Comparison of ENCODE assay signal across 4 fruit fly cellular contexts in the genomic region with DNA sequence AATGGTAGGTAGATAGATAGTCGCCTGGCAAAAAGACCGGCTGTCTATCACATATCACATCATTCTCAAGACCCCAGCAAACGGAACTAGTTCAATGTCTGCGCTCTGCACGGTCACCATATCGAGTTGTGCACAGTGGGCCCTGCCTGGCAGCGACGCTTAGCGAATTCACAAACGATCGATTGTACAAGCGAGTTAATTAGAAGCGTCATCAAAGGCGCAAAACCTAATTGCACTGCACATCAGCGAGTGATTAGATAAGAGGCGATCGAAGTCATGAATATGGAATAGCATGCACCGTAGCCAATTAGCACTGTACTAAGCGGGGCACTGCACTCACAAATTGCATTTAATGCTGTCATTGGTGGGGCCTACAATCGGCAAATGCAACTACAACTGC.
TF ChIP-seq lines count a peak whose summit lies in the region.

No protein-coding gene starts in this region.

- TF ChIP-seq CTCF in whole organism, embryonic (GFP tag; optimal IDR thresholded peaks at IDR 0.05; lab: Kevin White, UChicago), result no peak

TF ChIP-seq in whole organism, adult, 20 proteins besides CTCF, POLR2A, EP300 and RAD21:
- peak; percentile 26 for TF ChIP-seq bab1 (GFP tag; optimal IDR thresholded peaks at IDR 0.05; lab: Kevin White, UChicago)
- no peak for TF ChIP-seq cnc (optimal IDR thresholded peaks at IDR 0.05; lab: Kevin White, UChicago)
- TF ChIP-seq CG33017 (tag; optimal IDR thresholded peaks at IDR 0.05; lab: Kevin White, UChicago), result peak; percentile 9

TF ChIP-seq in whole organism, embryonic, 481 proteins besides CTCF, POLR2A, EP300 and RAD21 (continues in another document):
- no peak for TF ChIP-seq her (GFP tag; optimal IDR thresholded peaks at IDR 0.05; lab: Kevin White, UChicago)
- no peak for TF ChIP-seq inv (GFP tag; IDR thresholded peaks at IDR 0.05; lab: Robert Waterston, UW; ENCODE audit: partially characterized antibody)
- no peak for TF ChIP-seq CG11504 (tag; optimal IDR thresholded peaks at IDR 0.05; lab: Kevin White, UChicago)
- peak; percentile 32 for TF ChIP-seq CG2712 (tag; optimal IDR thresholded peaks at IDR 0.05; lab: Kevin White, UChicago)
- TF ChIP-seq Spps (tag; optimal IDR thresholded peaks at IDR 0.05; lab: Kevin White, UChicago), result no peak
- no peak for TF ChIP-seq lilli (GFP tag; optimal IDR thresholded peaks at IDR 0.05; lab: Kevin White, UChicago)
- TF ChIP-seq CG30403 (GFP tag; optimal IDR thresholded peaks at IDR 0.05; lab: Kevin White, UChicago), result no peak
- TF ChIP-seq CG14710 (tag; optimal IDR thresholded peaks at IDR 0.05; lab: Kevin White, UChicago), result no peak
- no peak for TF ChIP-seq Hr39 (optimal IDR thresholded peaks at IDR 0.05; lab: Kevin White, UChicago)
- TF ChIP-seq tio (GFP tag; optimal IDR thresholded peaks at IDR 0.05; lab: Kevin White, UChicago), result no peak
- no peak for TF ChIP-seq HmgZ (tag; optimal IDR thresholded peaks at IDR 0.05; lab: Kevin White, UChicago)
- no peak for TF ChIP-seq CG30020 (tag; optimal IDR thresholded peaks at IDR 0.05; lab: Kevin White, UChicago)
- TF ChIP-seq ftz-f1 (GFP tag; optimal IDR thresholded peaks at IDR 0.05; lab: Kevin White, UChicago), result no peak
- TF ChIP-seq yki (optimal IDR thresholded peaks at IDR 0.05; lab: Kevin White, UChicago), result no peak
- peak in 1 of 2 experiments; percentile 17 for TF ChIP-seq chif (GFP tag; optimal IDR thresholded peaks at IDR 0.05; lab: Kevin White, UChicago)
- no peak for TF ChIP-seq CG10462 (GFP tag; optimal IDR thresholded peaks at IDR 0.05; lab: Kevin White, UChicago)
- TF ChIP-seq CG33213 (GFP tag; optimal IDR thresholded peaks at IDR 0.05; lab: Kevin White, UChicago), result no peak
- no peak for TF ChIP-seq Poxn (GFP tag; IDR thresholded peaks at IDR 0.05; lab: Robert Waterston, UW)
- TF ChIP-seq Neu2 (GFP tag; optimal IDR thresholded peaks at IDR 0.05; lab: Kevin White, UChicago; ENCODE audit: borderline replicate concordance), result no peak
- no peak for TF ChIP-seq Fer2 (tag; optimal IDR thresholded peaks at IDR 0.05; lab: Kevin White, UChicago)
- no peak for TF ChIP-seq kay (GFP tag; optimal IDR thresholded peaks at IDR 0.05; lab: Kevin White, UChicago)
- TF ChIP-seq gt (GFP tag; IDR thresholded peaks at IDR 0.05; lab: Robert Waterston, UW), result no peak
- TF ChIP-seq klu (GFP tag; IDR thresholded peaks at IDR 0.05; lab: Robert Waterston, UW), result no peak
- no peak for TF ChIP-seq Nf-YC (tag; optimal IDR thresholded peaks at IDR 0.05; lab: Kevin White, UChicago)
- no peak for TF ChIP-seq maf-S (GFP tag; optimal IDR thresholded peaks at IDR 0.05; lab: Kevin White, UChicago)
- TF ChIP-seq ci (GFP tag; IDR thresholded peaks at IDR 0.05; lab: Robert Waterston, UW), result peak; percentile 64; the same call in 1 of the 3 replicates
- peak; percentile 55 for TF ChIP-seq lmd (GFP tag; IDR thresholded peaks at IDR 0.05; lab: Robert Waterston, UW)
- no peak for TF ChIP-seq CG11695 (GFP tag; IDR thresholded peaks at IDR 0.05; lab: Robert Waterston, UW)
- TF ChIP-seq CG4328 (GFP tag; optimal IDR thresholded peaks at IDR 0.05; lab: Kevin White, UChicago), result no peak

TF ChIP-seq in whole organism, prepupa, 60 proteins besides CTCF, POLR2A, EP300 and RAD21 (continues in another document):
- TF ChIP-seq Sox14 (GFP tag; optimal IDR thresholded peaks at IDR 0.05; lab: Kevin White, UChicago), result no peak
- no peak for TF ChIP-seq CG8632 (GFP tag; optimal IDR thresholded peaks at IDR 0.05; lab: Kevin White, UChicago)
- no peak for TF ChIP-seq dsx (GFP tag; optimal IDR thresholded peaks at IDR 0.05; lab: Kevin White, UChicago; ENCODE audit: poor library complexity, severe bottlenecking)
- peak; percentile 9 for TF ChIP-seq Hr39 (GFP tag; optimal IDR thresholded peaks at IDR 0.05; lab: Kevin White, UChicago)
- TF ChIP-seq lz (GFP tag; optimal IDR thresholded peaks at IDR 0.05; lab: Kevin White, UChicago), result no peak
- TF ChIP-seq CG6163 (GFP tag; IDR thresholded peaks at IDR 0.05; lab: Robert Waterston, UW), result peak; percentile 72
- peak; percentile 67 for TF ChIP-seq CG32006 (GFP tag; optimal IDR thresholded peaks at IDR 0.05; lab: Kevin White, UChicago)
- TF ChIP-seq Lpt (GFP tag; optimal IDR thresholded peaks at IDR 0.05; lab: Kevin White, UChicago), result no peak
- peak; percentile 45; the same call in 2 of the 3 replicates for TF ChIP-seq CG8119 (GFP tag; IDR thresholded peaks at IDR 0.05; lab: Robert Waterston, UW)
- no peak for TF ChIP-seq Eip93F (GFP tag; optimal IDR thresholded peaks at IDR 0.05; lab: Kevin White, UChicago)
- no peak for TF ChIP-seq CG10669 (GFP tag; optimal IDR thresholded peaks at IDR 0.05; lab: Kevin White, UChicago)
- no peak for TF ChIP-seq ss (GFP tag; optimal IDR thresholded peaks at IDR 0.05; lab: Kevin White, UChicago)
- TF ChIP-seq Blimp-1 (GFP tag; optimal IDR thresholded peaks at IDR 0.05; lab: Kevin White, UChicago), result no peak
- no peak for TF ChIP-seq Hr38 (GFP tag; optimal IDR thresholded peaks at IDR 0.05; lab: Kevin White, UChicago)
- TF ChIP-seq CG6276 (GFP tag; optimal IDR thresholded peaks at IDR 0.05; lab: Kevin White, UChicago), result peak; percentile 32
- no peak for TF ChIP-seq topi (GFP tag; optimal IDR thresholded peaks at IDR 0.05; lab: Kevin White, UChicago)
- TF ChIP-seq Ets21C (GFP tag; optimal IDR thresholded peaks at IDR 0.05; lab: Kevin White, UChicago), result no peak
- no peak for TF ChIP-seq svp (GFP tag; lab: Kevin White, UChicago)
- TF ChIP-seq cyc (GFP tag; optimal IDR thresholded peaks at IDR 0.05; lab: Kevin White, UChicago), result no peak
- no peak for TF ChIP-seq vri (GFP tag; optimal IDR thresholded peaks at IDR 0.05; lab: Kevin White, UChicago)
- no peak for TF ChIP-seq CG6808 (GFP tag; optimal IDR thresholded peaks at IDR 0.05; lab: Kevin White, UChicago)
- TF ChIP-seq Met (GFP tag; optimal IDR thresholded peaks at IDR 0.05; lab: Kevin White, UChicago), result no peak
- TF ChIP-seq CG4318 (GFP tag; optimal IDR thresholded peaks at IDR 0.05; lab: Kevin White, UChicago), result peak; percentile 39
- TF ChIP-seq Sox15 (GFP tag; optimal IDR thresholded peaks at IDR 0.05; lab: Kevin White, UChicago), result no peak
- TF ChIP-seq CG15336 (GFP tag; IDR thresholded peaks at IDR 0.05; lab: Robert Waterston, UW), result peak; percentile 72
- no peak for TF ChIP-seq CG10631 (GFP tag; optimal IDR thresholded peaks at IDR 0.05; lab: Kevin White, UChicago)
- TF ChIP-seq pdm3 (GFP tag; optimal IDR thresholded peaks at IDR 0.05; lab: Kevin White, UChicago), result peak; percentile 29
- no peak for TF ChIP-seq CG34406 (GFP tag; optimal IDR thresholded peaks at IDR 0.05; lab: Kevin White, UChicago)
- peak; percentile 18 for TF ChIP-seq achi (GFP tag; optimal IDR thresholded peaks at IDR 0.05; lab: Kevin White, UChicago)
- TF ChIP-seq esn (GFP tag; optimal IDR thresholded peaks at IDR 0.05; lab: Kevin White, UChicago), result no peak
- TF ChIP-seq CG9139 (GFP tag; optimal IDR thresholded peaks at IDR 0.05; lab: Kevin White, UChicago), result no peak

TF ChIP-seq in whole organism, pupa, 21 proteins besides CTCF, POLR2A, EP300 and RAD21:
- no peak for TF ChIP-seq Pif1B (GFP tag; optimal IDR thresholded peaks at IDR 0.05; lab: Kevin White, UChicago)
- TF ChIP-seq CG17806 (tag; optimal IDR thresholded peaks at IDR 0.05; lab: Kevin White, UChicago), result no peak
- no peak for TF ChIP-seq gl (tag; optimal IDR thresholded peaks at IDR 0.05; lab: Kevin White, UChicago)
- TF ChIP-seq CG12605 (GFP tag; IDR thresholded peaks at IDR 0.05; lab: Robert Waterston, UW), result peak; percentile 34; the same call in 1 of the 2 replicates
- peak; percentile 79 for TF ChIP-seq Ets98B (GFP tag; IDR thresholded peaks at IDR 0.05; lab: Robert Waterston, UW)
- no peak for TF ChIP-seq CG34367 (tag; optimal IDR thresholded peaks at IDR 0.05; lab: Kevin White, UChicago)
- TF ChIP-seq rn (GFP tag; IDR thresholded peaks at IDR 0.05; lab: Robert Waterston, UW), result no peak
- TF ChIP-seq Pif1A (GFP tag; optimal IDR thresholded peaks at IDR 0.05; lab: Kevin White, UChicago), result no peak
- no peak for TF ChIP-seq D1 (tag; optimal IDR thresholded peaks at IDR 0.05; lab: Kevin White, UChicago)
- TF ChIP-seq fd96Ca (GFP tag; IDR thresholded peaks at IDR 0.05; lab: Robert Waterston, UW), result peak; percentile 78; the same call in 2 of the 3 replicates
- no peak for TF ChIP-seq EcR (GFP tag; optimal IDR thresholded peaks at IDR 0.05; lab: Kevin White, UChicago)
- TF ChIP-seq Snoo (tag; optimal IDR thresholded peaks at IDR 0.05; lab: Kevin White, UChicago), result no peak
- no peak for TF ChIP-seq CG15710 (tag; optimal IDR thresholded peaks at IDR 0.05; lab: Kevin White, UChicago)
- TF ChIP-seq CG4496 (GFP tag; IDR thresholded peaks at IDR 0.05; lab: Robert Waterston, UW), result peak; percentile 83
- TF ChIP-seq CG8159 (tag; optimal IDR thresholded peaks at IDR 0.05; lab: Kevin White, UChicago), result no peak
- peak; percentile 60 for TF ChIP-seq CG14655 (GFP tag; optimal IDR thresholded peaks at IDR 0.05; lab: Kevin White, UChicago)
- peak; percentile 44 for TF ChIP-seq CG8301 (tag; optimal IDR thresholded peaks at IDR 0.05; lab: Kevin White, UChicago)
- TF ChIP-seq CG32121 (GFP tag; IDR thresholded peaks at IDR 0.05; lab: Robert Waterston, UW), result peak; percentile 75
- peak; percentile 66 for TF ChIP-seq CG10348 (GFP tag; IDR thresholded peaks at IDR 0.05; lab: Robert Waterston, UW)
- TF ChIP-seq CG13204 (GFP tag; optimal IDR thresholded peaks at IDR 0.05; lab: Kevin White, UChicago), result no peak
- TF ChIP-seq CG9948 (tag; optimal IDR thresholded peaks at IDR 0.05; lab: Kevin White, UChicago), result peak; percentile 16
